Fruit fly (Drosophila melanogaster) whole organism, embryonic: Measurements from ENCODE around the gene CG32712.

Source experiments
- Ada2b ChIP-seq: fragments of 200-800 bp; sonication (Bioruptor generic); IDR thresholded peaks from 2 replicates; pipeline ENCODE4 v1.3.6; 2022; ENCODE audit warnings: missing biosample characterization, missing genetic modification characterization
- Adf1 ChIP-seq: fragments of 200-800 bp; sonication (Bioruptor generic); IDR thresholded peaks from 2 replicates; pipeline ENCODE4 v1.3.6; 2022; ENCODE audit warnings: missing biosample characterization, missing genetic modification characterization
- CG10147 ChIP-seq: fragments of 200-800 bp; sonication (Bioruptor generic); optimal IDR thresholded peaks from 2 replicates; lab custom pipeline; 2019; ENCODE audit warnings: missing biosample characterization, mild to moderate bottlenecking, missing genetic modification characterization, moderate library complexity
- CG13123 ChIP-seq: fragments of 200-800 bp; sonication (Bioruptor generic); optimal IDR thresholded peaks from 2 replicates; lab custom pipeline; 2016; ENCODE audit warnings: missing biosample characterization, missing genetic modification characterization
- CG13296 ChIP-seq: fragments of 200-800 bp; sonication (Bioruptor generic); optimal IDR thresholded peaks from 3 replicates; lab custom pipeline; 2018; ENCODE audit warnings: missing biosample characterization, mild to moderate bottlenecking, missing genetic modification characterization
- CG1529 ChIP-seq: fragments of 200-800 bp; sonication (Bioruptor generic); optimal IDR thresholded peaks from 3 replicates; lab custom pipeline; 2018; ENCODE audit warnings: missing biosample characterization, missing genetic modification characterization
- CG17328 ChIP-seq: fragments of 200-800 bp; sonication (Bioruptor generic); IDR thresholded peaks from 2 replicates; pipeline ENCODE4 v1.3.6; 2022; ENCODE audit warnings: missing biosample characterization, missing genetic modification characterization
- CG17568 ChIP-seq: fragments of 200-800 bp; sonication (Bioruptor generic); optimal IDR thresholded peaks from 2 replicates; lab custom pipeline; 2018; ENCODE audit warnings: missing biosample characterization, mild to moderate bottlenecking, missing genetic modification characterization, moderate library complexity
- CG17802 ChIP-seq: fragments of 200-800 bp; sonication (Bioruptor generic); optimal IDR thresholded peaks from 2 replicates; lab custom pipeline; 2018; ENCODE audit warnings: missing biosample characterization, mild to moderate bottlenecking, missing genetic modification characterization, moderate library complexity
- CG17829 ChIP-seq: fragments of 200-800 bp; optimal IDR thresholded peaks from 2 replicates; lab custom pipeline; 2019; ENCODE audit warnings: missing biosample characterization, mild to moderate bottlenecking, missing genetic modification characterization, moderate library complexity
- CG17912 ChIP-seq: fragments of 200-800 bp; sonication (Bioruptor generic); optimal IDR thresholded peaks from 2 replicates; lab custom pipeline; 2018; ENCODE audit warnings: missing biosample characterization, mild to moderate bottlenecking, missing genetic modification characterization
- CG4617 ChIP-seq: fragments of 200-800 bp; sonication (Bioruptor generic); optimal IDR thresholded peaks from 3 replicates; lab custom pipeline; 2016; ENCODE audit warnings: missing biosample characterization, missing genetic modification characterization, borderline replicate concordance
- CG6272 ChIP-seq: fragments of 200-800 bp; sonication (Bioruptor generic); IDR thresholded peaks from 2 replicates; pipeline ENCODE4 v1.3.6; 2022; ENCODE audit warnings: missing biosample characterization, missing genetic modification characterization
- CG7372 ChIP-seq: fragments of 200-800 bp; sonication (Bioruptor generic); IDR thresholded peaks from 2 replicates; pipeline ENCODE4 v1.3.6; 2022; ENCODE audit warnings: missing biosample characterization, missing genetic modification characterization
- CG7556 ChIP-seq: fragments of 200-800 bp; sonication (Bioruptor generic); optimal IDR thresholded peaks from 2 replicates; lab custom pipeline; 2017; ENCODE audit warnings: missing biosample characterization, mild to moderate bottlenecking, missing genetic modification characterization
- CG8924 ChIP-seq: fragments of 200-800 bp; optimal IDR thresholded peaks from 3 replicates; lab custom pipeline; 2019; ENCODE audit warnings: missing biosample characterization, mild to moderate bottlenecking, missing genetic modification characterization, moderate library complexity
- CG9727 ChIP-seq: fragments of 200-800 bp; sonication (Bioruptor generic); optimal IDR thresholded peaks from 3 replicates; lab custom pipeline; 2017; ENCODE audit warnings: missing biosample characterization, mild to moderate bottlenecking, missing genetic modification characterization
- CHES-1-like ChIP-seq: fragments of 200-800 bp; sonication (Bioruptor generic); optimal IDR thresholded peaks from 2 replicates; lab custom pipeline; 2016; ENCODE audit warnings: missing biosample characterization, missing genetic modification characterization
- Camta ChIP-seq: fragments of 200-800 bp; sonication (Bioruptor generic); optimal IDR thresholded peaks from 2 replicates; lab custom pipeline; 2016; ENCODE audit warnings: missing biosample characterization, missing genetic modification characterization
- HLH4C ChIP-seq: fragments of 200-800 bp; sonication (Bioruptor generic); IDR thresholded peaks from 3 replicates; pipeline ENCODE4 v1.3.6; 2022; ENCODE audit warnings: missing biosample characterization, missing genetic modification characterization; ENCODE audit not compliant: partially characterized antibody
- HLHmδ ChIP-seq: fragments of 200-800 bp; sonication (Bioruptor generic); optimal IDR thresholded peaks from 2 replicates; lab custom pipeline; 2018; ENCODE audit warnings: missing biosample characterization, mild to moderate bottlenecking, missing genetic modification characterization, moderate library complexity
- HmgZ ChIP-seq: fragments of 200-800 bp; sonication (Bioruptor generic); optimal IDR thresholded peaks from 2 replicates; lab custom pipeline; 2018; ENCODE audit warnings: missing biosample characterization, mild to moderate bottlenecking, missing genetic modification characterization
- Hr78 ChIP-seq, 2 experiments: fragments of 200-800 bp in 1 of 2; fragments of >200 bp in 1 of 2; sonication (Bioruptor generic) in 1 of 2; optimal IDR thresholded peaks; 2 replicates each; lab custom pipeline; 2017 to 2019; ENCODE audit warnings: missing biosample characterization in 2 of 2, missing genetic modification characterization in 2 of 2, mild to moderate bottlenecking in 1 of 2, moderate library complexity in 1 of 2
- NC2β ChIP-seq: fragments of 200-800 bp; sonication (Bioruptor generic); optimal IDR thresholded peaks from 2 replicates; lab custom pipeline; 2016; ENCODE audit warnings: missing biosample characterization, missing genetic modification characterization
- NfI ChIP-seq: fragments of 200-800 bp; sonication (Bioruptor generic); optimal IDR thresholded peaks from 3 replicates; lab custom pipeline; 2018; ENCODE audit warnings: missing biosample characterization, mild to moderate bottlenecking, missing genetic modification characterization, moderate library complexity
- Oli ChIP-seq: fragments of 200-800 bp; sonication (Bioruptor generic); optimal IDR thresholded peaks from 2 replicates; lab custom pipeline; 2018; ENCODE audit warnings: missing biosample characterization, mild to moderate bottlenecking, missing genetic modification characterization, moderate library complexity
- Six4 ChIP-seq: fragments of 200-800 bp; sonication (Bioruptor generic); optimal IDR thresholded peaks from 2 replicates; lab custom pipeline; 2016; ENCODE audit warnings: missing biosample characterization, missing genetic modification characterization
- Sry-δ ChIP-seq: fragments of 200-800 bp; sonication (Bioruptor generic); optimal IDR thresholded peaks from 2 replicates; lab custom pipeline; 2016; ENCODE audit warnings: missing biosample characterization, missing genetic modification characterization
- Ssrp ChIP-seq: fragments of 200-800 bp; sonication (Bioruptor generic); optimal IDR thresholded peaks from 2 replicates; lab custom pipeline; 2018; ENCODE audit warnings: missing biosample characterization, mild to moderate bottlenecking, missing genetic modification characterization, moderate library complexity
- ash1 ChIP-seq: fragments of 200-800 bp; sonication (Bioruptor generic); optimal IDR thresholded peaks from 2 replicates; lab custom pipeline; 2018; ENCODE audit warnings: missing biosample characterization, mild to moderate bottlenecking, missing genetic modification characterization
- bbx ChIP-seq: fragments of 200-800 bp; sonication (Bioruptor generic); IDR thresholded peaks from 2 replicates; pipeline ENCODE4 v1.3.6; 2022; ENCODE audit warnings: missing biosample characterization, missing genetic modification characterization; ENCODE audit not compliant: partially characterized antibody
- bsh ChIP-seq, 2 experiments: fragments of 200-800 bp; sonication (Bioruptor generic); optimal IDR thresholded peaks; 2 replicates each; lab custom pipeline; 2017 to 2018; ENCODE audit warnings: mild to moderate bottlenecking in 2 of 2, missing biosample characterization in 2 of 2, missing genetic modification characterization in 2 of 2, moderate library complexity in 1 of 2
- disco-r ChIP-seq: fragments of 200-800 bp; sonication (Bioruptor generic); optimal IDR thresholded peaks from 2 replicates; lab custom pipeline; 2016; ENCODE audit warnings: missing biosample characterization, missing genetic modification characterization
- emc ChIP-seq: fragments of 200-800 bp; sonication (Bioruptor generic); optimal IDR thresholded peaks from 2 replicates; lab custom pipeline; 2016; ENCODE audit warnings: missing biosample characterization, missing genetic modification characterization
- ems ChIP-seq: fragments of 200-800 bp; sonication (Bioruptor generic); optimal IDR thresholded peaks from 3 replicates; lab custom pipeline; 2016; ENCODE audit warnings: missing biosample characterization, missing genetic modification characterization
- eyg ChIP-seq: fragments of 200-800 bp; sonication (Bioruptor generic); optimal IDR thresholded peaks from 3 replicates; lab custom pipeline; 2016; ENCODE audit warnings: missing biosample characterization, missing genetic modification characterization
- gsb-n ChIP-seq: fragments of 200-800 bp; sonication (Bioruptor generic); optimal IDR thresholded peaks from 3 replicates; lab custom pipeline; 2018; ENCODE audit warnings: missing biosample characterization, mild to moderate bottlenecking, missing genetic modification characterization
- ham ChIP-seq: fragments of 200-800 bp; sonication (Bioruptor generic); IDR thresholded peaks from 2 replicates; pipeline ENCODE4 v1.3.6; 2022; ENCODE audit warnings: missing biosample characterization, missing genetic modification characterization
- klu ChIP-seq: fragments of 200-800 bp; sonication (Bioruptor generic); IDR thresholded peaks from 2 replicates; pipeline ENCODE4 v1.3.6; 2022; ENCODE audit warnings: missing biosample characterization, missing genetic modification characterization
- nom ChIP-seq: fragments of 200-800 bp; sonication (Bioruptor generic); optimal IDR thresholded peaks from 2 replicates; lab custom pipeline; 2017; ENCODE audit warnings: missing biosample characterization, missing genetic modification characterization, mild to moderate bottlenecking, moderate library complexity, missing genetic modification reagents
- otp ChIP-seq: fragments of 200-800 bp; sonication (Bioruptor generic); IDR thresholded peaks from 3 replicates; pipeline ENCODE4, ENCODE4 v1.3.6; 2022; ENCODE audit warnings: missing biosample characterization, missing genetic modification characterization
- pzg ChIP-seq: fragments of 200-800 bp; sonication (Bioruptor generic); optimal IDR thresholded peaks from 3 replicates; lab custom pipeline; 2018; ENCODE audit warnings: missing biosample characterization, mild to moderate bottlenecking, missing genetic modification characterization, moderate library complexity
- shn ChIP-seq: fragments of 200-800 bp; sonication (Bioruptor generic); optimal IDR thresholded peaks from 3 replicates; lab custom pipeline; 2016; ENCODE audit warnings: missing biosample characterization, missing genetic modification characterization
- tgo ChIP-seq: fragments of 200-800 bp; sonication (Bioruptor generic); IDR thresholded peaks from 3 replicates; pipeline ENCODE4 v1.3.6; 2022; ENCODE audit warnings: missing biosample characterization, missing genetic modification characterization
- zfh1 ChIP-seq: fragments of 200-800 bp; sonication (Bioruptor generic); IDR thresholded peaks from 3 replicates; pipeline ENCODE4 v1.3.6; 2022; ENCODE audit warnings: missing biosample characterization, missing genetic modification characterization
- zfh2 ChIP-seq: fragments of 200-800 bp; sonication (Bioruptor generic); optimal IDR thresholded peaks from 2 replicates; lab custom pipeline; 2016; ENCODE audit warnings: missing biosample characterization, missing genetic modification characterization

CG32712 gene

DNA sequence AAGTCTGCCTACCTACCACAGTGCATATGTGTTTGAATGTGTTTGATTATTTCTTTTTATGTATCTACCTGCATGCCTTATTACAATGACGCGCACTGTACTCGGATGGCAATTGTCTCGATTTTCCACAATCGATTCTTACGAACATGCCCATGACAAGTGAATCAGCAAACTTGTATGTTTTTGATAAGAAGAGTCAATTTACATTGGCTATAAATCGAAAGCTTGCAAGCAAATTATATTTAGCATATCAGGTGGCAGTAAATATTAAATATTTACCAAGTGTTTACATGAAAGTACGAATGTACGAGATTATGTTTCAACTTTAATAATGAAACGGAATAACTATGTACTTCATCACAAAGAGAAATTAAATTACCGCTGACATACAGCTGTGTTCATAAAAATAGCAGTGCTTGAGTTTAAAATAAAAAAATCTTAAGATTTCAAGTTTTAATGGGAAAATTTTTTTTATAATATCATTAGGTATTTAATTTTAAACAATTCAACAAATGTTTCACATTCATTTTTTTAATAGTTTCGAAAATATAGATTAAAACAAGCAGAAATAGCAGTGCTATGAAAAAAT lies 25.9 kb upstream of the CG32712 start (continued):
- TF ChIP-seq bsh (GFP tag; optimal IDR thresholded peaks at IDR 0.05; lab: Kevin White, UChicago): peak in 1 of 2 experiments; percentile 19
- TF ChIP-seq CG7556: no peak
- TF ChIP-seq ham: no peak
- no peak for TF ChIP-seq CG17829 (tag; lab: Kevin White, UChicago)
- TF ChIP-seq tgo: no peak
- TF ChIP-seq nom (GFP tag; lab: Kevin White, UChicago): peak; percentile 54
- no peak for TF ChIP-seq CG6272 (GFP tag; lab: Robert Waterston, UW)
- no peak for TF ChIP-seq NC2β (GFP tag; lab: Kevin White, UChicago)
- TF ChIP-seq, all 482 proteins: peak for 13

- TF ChIP-seq klu (GFP tag; lab: Robert Waterston, UW) (no peak), CG7372 (GFP tag; lab: Robert Waterston, UW) (no peak), CG1529 (GFP tag; lab: Kevin White, UChicago) (no peak), NfI (GFP tag; lab: Kevin White, UChicago) (no peak), CG17328 (GFP tag; lab: Robert Waterston, UW) (no peak), HmgZ (tag; lab: Kevin White, UChicago) (no peak), CG17802 (tag; lab: Kevin White, UChicago) (no peak), ash1 (GFP tag; lab: Kevin White, UChicago) (no peak)
Observed at dm6 chrX:8457532-8457931, 23.9 kb upstream of the CG32712 start, which contains the start of gene CG32713. Gene CG32713, minus strand, starts transcription at chrX:8457632.

- peak; percentile 90 for TF ChIP-seq CG17568
- TF ChIP-seq otp (GFP tag; lab: Robert Waterston, UW): peak; percentile 98
- TF ChIP-seq disco-r (GFP tag; lab: Kevin White, UChicago): peak; percentile 65
- TF ChIP-seq CG10147 (GFP tag; lab: Kevin White, UChicago): peak; percentile 87
- peak; percentile 95 for TF ChIP-seq Oli (tag; lab: Kevin White, UChicago)
- TF ChIP-seq zfh1 (GFP tag; lab: Robert Waterston, UW): peak; percentile 99
- TF ChIP-seq HLHmδ (GFP tag; lab: Kevin White, UChicago): peak; percentile 7
- peak; percentile 78 for TF ChIP-seq CG4617
- TF ChIP-seq Six4 (GFP tag; lab: Kevin White, UChicago): peak; percentile 93
- TF ChIP-seq shn (GFP tag; lab: Kevin White, UChicago): peak; percentile 62
- TF ChIP-seq bbx (GFP tag; lab: Robert Waterston, UW): no peak
- TF ChIP-seq Ssrp (tag; lab: Kevin White, UChicago): peak; percentile 96
- TF ChIP-seq gsb-n (tag; lab: Kevin White, UChicago): peak; percentile 95
- TF ChIP-seq Adf1: peak; percentile 69
- peak in 1 of 2 experiments; percentile 77 for TF ChIP-seq Hr78 (GFP tag; optimal IDR thresholded peaks at IDR 0.05; lab: Kevin White, UChicago)
- TF ChIP-seq Camta: peak; percentile 88
- peak; percentile 21 for TF ChIP-seq eyg (GFP tag; lab: Kevin White, UChicago)
- TF ChIP-seq CG13123: peak; percentile 90
- peak; percentile 79 for TF ChIP-seq ems
- TF ChIP-seq CG9727 (GFP tag; lab: Kevin White, UChicago): peak; percentile 97
- TF ChIP-seq Sry-δ (GFP tag; lab: Kevin White, UChicago): peak; percentile 42
- TF ChIP-seq CG8924 (tag; lab: Kevin White, UChicago): peak; percentile 94
- TF ChIP-seq HLH4C (GFP tag; lab: Robert Waterston, UW): no peak
- peak; percentile 65 for TF ChIP-seq CHES-1-like (GFP tag; lab: Kevin White, UChicago)
- TF ChIP-seq emc (GFP tag; lab: Kevin White, UChicago): peak; percentile 66
- peak; percentile 37 for TF ChIP-seq zfh2 (GFP tag; lab: Kevin White, UChicago)
- TF ChIP-seq CG17912 (GFP tag; lab: Kevin White, UChicago): peak; percentile 76
- no peak for TF ChIP-seq pzg (GFP tag; lab: Kevin White, UChicago)
- peak; percentile 85 for TF ChIP-seq CG13296
- peak; percentile 98 for TF ChIP-seq Ada2b (GFP tag; lab: Robert Waterston, UW)
Observed at dm6 chrX:8455019-8455555, 21.5 kb upstream of the CG32712 start, which contains the start of gene org-1. Gene org-1, minus strand, starts transcription at chrX:8455069.
